Worm (Caenorhabditis elegans): ENCODE data around the gene ccdc-47.

Gene ccdc-47

DNA sequence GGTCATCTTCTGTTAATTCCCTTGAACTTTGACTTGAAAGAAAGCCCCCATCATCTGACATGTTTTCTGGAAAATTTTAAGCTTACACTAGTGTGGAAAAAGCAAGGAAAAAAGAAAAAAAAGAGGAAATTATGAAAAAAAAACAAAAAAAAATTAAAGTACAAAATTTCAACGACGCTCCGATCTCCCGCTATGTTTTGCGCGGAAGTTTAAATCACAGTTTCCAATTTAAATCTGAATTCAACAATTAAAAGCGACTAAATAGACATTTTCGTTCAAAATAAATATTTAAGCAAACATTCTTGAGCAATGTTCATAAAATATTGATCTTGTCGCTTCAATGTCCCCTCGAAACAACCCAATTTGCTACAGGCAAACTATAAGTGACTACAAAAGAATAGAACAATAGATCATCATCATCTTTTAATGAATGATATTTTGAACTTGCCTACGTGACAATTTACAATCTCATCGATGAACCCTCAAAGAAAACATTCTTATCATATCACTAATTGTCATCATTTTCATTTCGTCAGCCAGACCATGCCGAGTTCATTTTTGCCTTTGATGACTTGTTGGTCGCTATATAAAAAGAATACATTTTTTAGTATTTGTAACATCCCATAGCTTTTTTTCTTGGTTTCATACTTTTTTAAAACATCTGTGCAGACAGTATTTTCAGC lies 5.0 kb downstream of the ccdc-47 start, which contains the start of the genes metl-6 and nit-1:
Gene metl-6 (minus strand): TSS at position 66 of the 683 bp plus-strand sequence.
Gene nit-1 (plus strand): TSS at position 562 of the 683 bp plus-strand sequence.
- TF ChIP-seq flt-1 (GFP tag; IDR thresholded peaks at IDR 0.05) (no peak), T22C8.4 (GFP tag; IDR thresholded peaks at IDR 0.05) (no peak), klf-2 (GFP tag; conservative IDR thresholded peaks at IDR 0.05) (no peak), ref-1 (GFP tag; conservative IDR thresholded peaks at IDR 0.05) (no peak), med-1 (GFP tag; optimal IDR thresholded peaks at IDR 0.05; ENCODE audit: insufficient read depth) (no peak), cog-1 (tag; optimal IDR thresholded peaks at IDR 0.05) (no peak), tab-1 (GFP tag; IDR thresholded peaks at IDR 0.05) (no peak), ztf-29 (GFP tag; IDR thresholded peaks at IDR 0.05) (no peak), ztf-23 (GFP tag; IDR thresholded peaks at IDR 0.05) (no peak)

DNA sequence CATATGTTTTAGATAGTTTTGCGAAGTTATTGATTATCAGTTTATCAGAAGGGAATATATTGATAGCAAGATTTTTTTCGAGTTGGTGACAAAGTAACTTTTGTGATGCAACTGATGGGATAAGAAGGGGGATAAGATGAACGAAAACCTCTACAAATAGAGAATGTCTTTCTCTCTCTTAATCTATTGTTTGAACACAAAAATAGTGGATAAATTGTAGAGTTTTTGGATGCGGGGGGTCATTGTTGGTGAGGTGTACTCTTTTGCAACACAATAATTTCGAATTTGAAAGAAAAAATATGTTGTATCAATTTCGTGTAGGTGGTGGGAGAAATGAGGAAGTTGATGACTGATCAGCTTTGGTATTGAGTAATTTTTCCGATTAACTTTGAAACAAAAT lies 9.3 kb downstream of the ccdc-47 start, which contains the start of gene ZK1058.9:
Gene ZK1058.9 (minus strand): TSS at position 101 of the 400 bp plus-strand sequence.
- no peak for TF ChIP-seq ztf-23 (GFP tag; IDR thresholded peaks at IDR 0.05)
- no peak for TF ChIP-seq med-1 (GFP tag; optimal IDR thresholded peaks at IDR 0.05; ENCODE audit: insufficient read depth)
- TF ChIP-seq cog-1 (tag; optimal IDR thresholded peaks at IDR 0.05): no peak
- no peak for TF ChIP-seq ztf-29 (GFP tag; IDR thresholded peaks at IDR 0.05)
- TF ChIP-seq klf-2 (GFP tag; conservative IDR thresholded peaks at IDR 0.05): no peak
- TF ChIP-seq ref-1 (GFP tag; conservative IDR thresholded peaks at IDR 0.05): no peak
- no peak for TF ChIP-seq flt-1 (GFP tag; IDR thresholded peaks at IDR 0.05)
- no peak for TF ChIP-seq tab-1 (GFP tag; IDR thresholded peaks at IDR 0.05)
- no peak for TF ChIP-seq T22C8.4 (GFP tag; IDR thresholded peaks at IDR 0.05)

DNA sequence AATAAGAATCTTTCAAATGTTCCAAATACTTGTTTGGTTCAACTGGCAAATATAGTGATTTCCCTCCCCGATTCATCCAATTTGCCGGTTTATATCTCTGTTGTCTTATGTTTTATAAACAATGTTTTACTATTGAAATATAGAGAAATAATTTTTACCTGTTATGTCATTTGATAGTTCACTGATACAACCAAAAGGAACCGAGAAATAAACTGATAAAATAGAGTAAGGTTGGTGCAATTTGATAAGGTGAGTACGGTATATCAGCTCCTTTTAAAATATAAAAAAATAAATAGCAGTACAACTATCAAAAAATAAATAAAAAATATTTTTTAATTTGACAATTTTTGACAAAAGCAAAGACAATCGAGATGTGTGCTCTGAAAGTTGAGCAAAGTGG lies 10.0 kb downstream of the ccdc-47 start:
- TF ChIP-seq flt-1 (GFP tag; IDR thresholded peaks at IDR 0.05): no peak
- no peak for TF ChIP-seq cog-1 (tag; optimal IDR thresholded peaks at IDR 0.05)
- no peak for TF ChIP-seq T22C8.4 (GFP tag; IDR thresholded peaks at IDR 0.05)

DNA sequence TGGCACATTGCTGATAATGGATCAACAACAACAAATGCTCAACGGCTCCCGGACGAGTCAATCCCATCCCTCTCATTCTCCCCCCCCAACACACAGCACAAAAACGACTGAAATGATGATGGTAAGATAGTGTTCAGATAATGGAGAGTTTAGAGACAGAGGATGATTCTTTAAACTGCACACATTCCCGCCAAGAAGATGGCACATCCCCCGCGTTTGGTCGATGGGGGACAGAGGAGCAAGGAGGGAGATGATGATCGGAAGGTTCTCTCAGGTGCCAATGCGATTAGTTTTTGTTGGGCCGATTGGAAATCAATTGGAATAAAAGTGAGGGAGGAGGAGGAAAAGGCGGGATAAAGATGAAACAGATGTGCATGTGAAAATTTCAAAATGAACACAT lies 10.7 kb downstream of the ccdc-47 start:
- TF ChIP-seq ref-1 (GFP tag; conservative IDR thresholded peaks at IDR 0.05): no peak
- TF ChIP-seq cog-1 (tag; optimal IDR thresholded peaks at IDR 0.05): no peak
- no peak for TF ChIP-seq T22C8.4 (GFP tag; IDR thresholded peaks at IDR 0.05)
- TF ChIP-seq tab-1 (GFP tag; IDR thresholded peaks at IDR 0.05): no peak
- TF ChIP-seq ztf-23 (GFP tag; IDR thresholded peaks at IDR 0.05): no peak
- no peak for TF ChIP-seq flt-1 (GFP tag; IDR thresholded peaks at IDR 0.05)

DNA sequence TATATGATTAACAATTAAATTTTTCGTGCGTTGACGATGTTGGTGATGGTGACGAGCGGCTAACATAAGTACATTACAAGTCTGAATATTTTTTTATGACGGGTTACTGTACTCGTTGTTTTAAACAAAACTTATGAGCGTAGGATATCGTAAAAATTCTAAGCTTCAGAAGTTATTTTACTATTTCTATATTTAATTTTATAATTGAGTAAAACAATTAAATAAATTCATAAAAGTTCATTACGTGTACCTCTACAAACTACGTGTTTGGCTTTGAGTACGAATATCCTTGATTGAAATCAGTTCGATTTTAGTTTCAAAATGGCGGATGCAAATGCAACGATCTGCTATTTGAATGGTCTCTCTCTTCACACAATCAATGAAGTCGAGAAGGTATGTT lies 11.4 kb downstream of the ccdc-47 start, which contains the start of gene F37A8.1:
Gene F37A8.1 (plus strand): TSS at position 301 of the 400 bp plus-strand sequence.
- no peak for TF ChIP-seq cog-1 (tag; optimal IDR thresholded peaks at IDR 0.05)
- TF ChIP-seq med-1 (GFP tag; optimal IDR thresholded peaks at IDR 0.05; ENCODE audit: insufficient read depth): no peak
- TF ChIP-seq klf-2 (GFP tag; conservative IDR thresholded peaks at IDR 0.05): no peak
- no peak for TF ChIP-seq flt-1 (GFP tag; IDR thresholded peaks at IDR 0.05)
- no peak for TF ChIP-seq ztf-23 (GFP tag; IDR thresholded peaks at IDR 0.05)
- no peak for TF ChIP-seq tab-1 (GFP tag; IDR thresholded peaks at IDR 0.05)
- no peak for TF ChIP-seq ref-1 (GFP tag; conservative IDR thresholded peaks at IDR 0.05)

DNA sequence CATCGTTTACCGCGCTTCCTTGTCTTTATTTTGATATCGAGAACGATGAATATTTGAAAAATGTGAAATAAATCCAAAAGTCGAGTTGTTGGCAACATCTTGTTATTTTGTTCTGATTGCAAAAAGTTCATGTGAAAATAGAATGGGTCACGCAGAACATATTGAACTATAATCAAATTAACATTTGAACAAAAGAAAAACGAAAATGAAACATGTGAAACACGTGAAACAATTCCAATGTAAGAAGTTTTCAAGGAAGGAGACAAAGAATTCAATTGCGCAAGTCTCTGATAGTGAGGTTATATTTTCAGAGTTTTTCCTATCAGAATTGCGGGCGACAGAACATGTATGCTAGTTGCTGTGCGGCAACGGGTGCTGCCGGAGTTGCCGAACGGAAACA lies 14.7 kb downstream of the ccdc-47 start, which contains the start of gene F37A8.2:
Gene F37A8.2 (minus strand): TSS at position 101 of the 400 bp plus-strand sequence.
- TF ChIP-seq ztf-23 (GFP tag; IDR thresholded peaks at IDR 0.05): no peak
- no peak for TF ChIP-seq klf-2 (GFP tag; conservative IDR thresholded peaks at IDR 0.05)
- TF ChIP-seq ztf-29 (GFP tag; IDR thresholded peaks at IDR 0.05): no peak
- TF ChIP-seq ref-1 (GFP tag; conservative IDR thresholded peaks at IDR 0.05): no peak
- TF ChIP-seq med-1 (GFP tag; optimal IDR thresholded peaks at IDR 0.05; ENCODE audit: insufficient read depth): no peak
- TF ChIP-seq cog-1 (tag; optimal IDR thresholded peaks at IDR 0.05): no peak
- no peak for TF ChIP-seq flt-1 (GFP tag; IDR thresholded peaks at IDR 0.05)
- no peak for TF ChIP-seq tab-1 (GFP tag; IDR thresholded peaks at IDR 0.05)
- TF ChIP-seq T22C8.4 (GFP tag; IDR thresholded peaks at IDR 0.05): no peak

DNA sequence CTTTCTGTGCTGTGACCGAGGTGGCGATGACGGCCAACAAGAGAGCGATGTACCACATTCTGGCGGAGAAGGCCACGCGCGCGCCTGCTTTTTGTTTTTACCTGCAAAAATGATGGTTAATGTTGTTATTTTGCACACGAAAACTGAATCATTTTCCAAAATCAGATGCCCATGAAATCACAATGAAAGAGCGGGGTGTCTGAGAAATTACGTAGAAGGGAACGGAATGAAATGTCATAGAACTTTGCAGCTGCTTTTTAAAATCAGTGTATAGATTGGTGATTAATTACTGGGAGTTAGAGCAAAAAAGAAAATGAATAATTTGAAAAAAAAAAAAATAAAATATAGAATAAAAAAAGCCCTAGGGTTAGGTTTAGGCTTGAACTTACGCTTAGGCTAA lies 19.0 kb downstream of the ccdc-47 start, which contains the start of gene npl-10:
Gene npl-10 (minus strand): TSS at position 101 of the 400 bp plus-strand sequence.
- TF ChIP-seq tab-1 (GFP tag; IDR thresholded peaks at IDR 0.05) (no peak), ztf-29 (GFP tag; IDR thresholded peaks at IDR 0.05) (no peak), cog-1 (tag; optimal IDR thresholded peaks at IDR 0.05) (no peak), flt-1 (GFP tag; IDR thresholded peaks at IDR 0.05) (no peak), T22C8.4 (GFP tag; IDR thresholded peaks at IDR 0.05) (no peak), klf-2 (GFP tag; conservative IDR thresholded peaks at IDR 0.05) (no peak), ztf-23 (GFP tag; IDR thresholded peaks at IDR 0.05) (no peak), ref-1 (GFP tag; conservative IDR thresholded peaks at IDR 0.05) (no peak), med-1 (GFP tag; optimal IDR thresholded peaks at IDR 0.05; ENCODE audit: insufficient read depth) (no peak)

DNA sequence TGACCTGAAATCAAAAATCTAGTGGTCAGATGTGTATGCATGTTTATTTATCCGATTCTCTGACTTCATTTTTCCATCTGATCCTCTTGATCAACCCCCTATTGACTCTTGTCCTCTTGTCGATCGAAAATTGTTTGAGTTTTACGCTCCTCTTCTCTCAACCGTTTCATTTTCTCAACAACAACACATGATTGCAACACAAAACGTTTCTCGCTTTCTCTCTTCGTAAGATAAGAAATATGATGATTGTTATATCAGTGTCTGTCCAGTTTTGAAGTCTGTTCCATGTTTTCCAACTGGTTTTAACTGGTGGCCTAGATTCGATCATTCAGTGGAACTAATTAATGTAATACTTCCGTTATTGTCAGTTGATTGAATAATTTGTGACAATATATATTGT lies 35.3 kb downstream of the ccdc-47 start:
- TF ChIP-seq cog-1 (tag; optimal IDR thresholded peaks at IDR 0.05): no peak
- TF ChIP-seq ztf-29 (GFP tag; IDR thresholded peaks at IDR 0.05): no peak
- TF ChIP-seq flt-1 (GFP tag; IDR thresholded peaks at IDR 0.05): no peak
- no peak for TF ChIP-seq ztf-23 (GFP tag; IDR thresholded peaks at IDR 0.05)
- no peak for TF ChIP-seq klf-2 (GFP tag; conservative IDR thresholded peaks at IDR 0.05)
- TF ChIP-seq T22C8.4 (GFP tag; IDR thresholded peaks at IDR 0.05): no peak
- no peak for TF ChIP-seq tab-1 (GFP tag; IDR thresholded peaks at IDR 0.05)
- no peak for TF ChIP-seq med-1 (GFP tag; optimal IDR thresholded peaks at IDR 0.05; ENCODE audit: insufficient read depth)
- TF ChIP-seq ref-1 (GFP tag; conservative IDR thresholded peaks at IDR 0.05): no peak

DNA sequence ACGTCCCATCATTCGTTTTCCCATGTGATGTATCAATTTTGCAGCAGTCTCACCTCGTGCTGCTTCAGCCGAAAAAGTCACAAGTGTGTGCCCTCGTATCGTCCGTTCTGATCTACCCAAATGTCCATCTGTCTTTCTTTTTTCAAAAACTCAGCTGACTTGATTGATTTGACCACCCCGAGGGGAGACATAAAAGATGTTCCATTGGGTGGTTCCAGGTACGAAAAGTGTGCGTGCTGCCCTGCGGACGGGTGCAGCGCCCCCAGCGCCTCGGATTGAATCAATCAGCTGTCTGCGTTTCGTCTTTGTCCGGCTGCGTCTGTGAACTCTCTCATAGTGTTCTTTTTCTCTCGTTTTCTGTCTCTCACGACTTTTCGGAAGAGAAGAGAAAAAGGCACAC lies 36.5 kb downstream of the ccdc-47 start:
- TF ChIP-seq T22C8.4 (GFP tag; IDR thresholded peaks at IDR 0.05): no peak

DNA sequence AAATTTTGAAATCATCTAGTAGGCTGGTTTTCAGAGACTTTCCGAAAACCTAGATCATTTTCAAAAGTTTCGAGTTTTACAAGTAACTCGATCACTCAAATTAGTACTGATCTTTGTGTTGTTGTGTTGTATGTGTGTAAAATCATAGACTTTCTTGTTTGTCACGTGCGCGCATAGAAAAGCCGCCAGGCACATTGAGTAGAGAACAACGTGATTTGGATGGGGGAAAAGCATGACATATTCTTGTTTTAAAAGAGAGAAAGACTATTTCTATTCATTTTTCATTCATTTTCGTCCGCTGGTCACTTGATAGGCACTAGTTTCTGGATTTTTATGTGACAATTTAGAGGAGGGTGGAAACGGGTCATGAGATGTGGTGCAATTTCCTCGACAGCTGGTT lies 37.5 kb downstream of the ccdc-47 start:
- TF ChIP-seq flt-1 (GFP tag; IDR thresholded peaks at IDR 0.05) (no peak), med-1 (GFP tag; optimal IDR thresholded peaks at IDR 0.05; ENCODE audit: insufficient read depth) (no peak), cog-1 (tag; optimal IDR thresholded peaks at IDR 0.05) (no peak), klf-2 (GFP tag; conservative IDR thresholded peaks at IDR 0.05) (no peak), ztf-29 (GFP tag; IDR thresholded peaks at IDR 0.05) (no peak), ztf-23 (GFP tag; IDR thresholded peaks at IDR 0.05) (no peak), ref-1 (GFP tag; conservative IDR thresholded peaks at IDR 0.05) (no peak), tab-1 (GFP tag; IDR thresholded peaks at IDR 0.05) (no peak), T22C8.4 (GFP tag; IDR thresholded peaks at IDR 0.05) (no peak)
